Worm (Caenorhabditis elegans): ENCODE results near the gene Y39B6A.37.

DNA sequence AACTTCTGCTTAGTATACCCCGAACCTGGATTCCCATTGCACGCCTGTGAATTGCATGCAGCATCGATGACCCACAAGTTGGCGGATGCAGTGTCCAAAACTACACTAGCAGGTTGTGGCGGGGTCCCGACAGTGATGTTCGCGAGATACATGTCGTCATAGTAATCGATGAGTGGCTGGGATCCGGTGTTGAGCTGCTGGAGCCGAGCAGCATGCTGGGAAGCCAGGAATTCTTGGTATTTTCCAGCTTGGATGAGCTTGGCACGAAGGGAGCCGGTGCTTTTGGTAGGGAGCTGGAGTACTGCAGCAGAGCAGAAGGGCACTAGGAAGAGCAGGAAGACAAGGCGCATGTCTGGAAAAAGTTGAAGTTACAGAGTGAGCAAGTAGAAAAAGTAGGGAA is 51.6 kb downstream of the Y39B6A.37 start, which contains the start of gene asp-16:
- TF ChIP-seq egl-5 (tag; optimal IDR thresholded peaks at IDR 0.05) (no peak), ama-1 (optimal IDR thresholded peaks at IDR 0.05) (no peak), nhr-23 (tag; optimal IDR thresholded peaks at IDR 0.05) (no peak)

All from whole organism, L3 larva.